Fruit fly (Drosophila melanogaster) whole organism, embryonic: ENCODE data around the gene CG11158.

Source experiments
- Antp ChIP-seq: fragments of 200-800 bp; sonication (Bioruptor generic); optimal IDR thresholded peaks from 3 replicates; lab custom pipeline; 2016; ENCODE audit warnings: missing biosample characterization, missing genetic modification characterization
- B-H2 ChIP-seq: fragments of 200-800 bp; sonication (Bioruptor generic); optimal IDR thresholded peaks from 2 replicates; lab custom pipeline; 2018; ENCODE audit warnings: missing biosample characterization, mild to moderate bottlenecking, missing genetic modification characterization
- CG10462 ChIP-seq: fragments of 200-800 bp; sonication (Bioruptor generic); optimal IDR thresholded peaks from 2 replicates; lab custom pipeline; 2016; ENCODE audit warnings: missing biosample characterization, missing genetic modification characterization
- CG10565 ChIP-seq: fragments of 200-800 bp; sonication (Bioruptor generic); optimal IDR thresholded peaks from 3 replicates; lab custom pipeline; 2016; ENCODE audit warnings: missing biosample characterization, mild to moderate bottlenecking, missing genetic modification characterization
- CG10959 ChIP-seq: fragments of 200-800 bp; sonication (Bioruptor generic); IDR thresholded peaks from 2 replicates; pipeline ENCODE4 v1.3.6; 2022; ENCODE audit warnings: missing biosample characterization, missing genetic modification characterization
- CG10979 ChIP-seq: fragments of 200-800 bp; sonication (Bioruptor generic); optimal IDR thresholded peaks from 2 replicates; lab custom pipeline; 2018; ENCODE audit warnings: missing biosample characterization, mild to moderate bottlenecking, missing genetic modification characterization, moderate library complexity
- CG11093 ChIP-seq: fragments of 200-800 bp; sonication (Bioruptor generic); IDR thresholded peaks from 3 replicates; pipeline ENCODE4 v1.3.6; 2022; ENCODE audit warnings: missing biosample characterization, missing genetic modification characterization
- CG11504 ChIP-seq: fragments of 200-800 bp; sonication (Bioruptor generic); optimal IDR thresholded peaks from 3 replicates; lab custom pipeline; 2019; ENCODE audit warnings: missing biosample characterization, mild to moderate bottlenecking, missing genetic modification characterization, moderate library complexity
- CG13296 ChIP-seq: fragments of 200-800 bp; sonication (Bioruptor generic); optimal IDR thresholded peaks from 3 replicates; lab custom pipeline; 2018; ENCODE audit warnings: missing biosample characterization, mild to moderate bottlenecking, missing genetic modification characterization
- CG1529 ChIP-seq: fragments of 200-800 bp; sonication (Bioruptor generic); optimal IDR thresholded peaks from 3 replicates; lab custom pipeline; 2018; ENCODE audit warnings: missing biosample characterization, missing genetic modification characterization
- CG16813 ChIP-seq: fragments of 200-800 bp; sonication (Bioruptor generic); IDR thresholded peaks from 3 replicates; pipeline ENCODE4 v1.3.6; 2022; ENCODE audit warnings: missing biosample characterization, missing genetic modification characterization; ENCODE audit not compliant: partially characterized antibody
- CG16815 ChIP-seq: fragments of 200-800 bp; sonication (Bioruptor generic); optimal IDR thresholded peaks from 3 replicates; lab custom pipeline; 2017; ENCODE audit warnings: missing biosample characterization, mild to moderate bottlenecking, missing genetic modification characterization
- CG17829 ChIP-seq: fragments of 200-800 bp; optimal IDR thresholded peaks from 2 replicates; lab custom pipeline; 2019; ENCODE audit warnings: missing biosample characterization, mild to moderate bottlenecking, missing genetic modification characterization, moderate library complexity
- CG2712 ChIP-seq: fragments of 200-800 bp; optimal IDR thresholded peaks from 3 replicates; lab custom pipeline; 2019; ENCODE audit warnings: missing biosample characterization, mild to moderate bottlenecking, missing genetic modification characterization, moderate library complexity
- CG32767 ChIP-seq: fragments of 200-800 bp; sonication (Bioruptor generic); IDR thresholded peaks from 2 replicates; pipeline ENCODE4 v1.3.6; 2022; ENCODE audit warnings: missing biosample characterization, missing genetic modification characterization
- CG32772 ChIP-seq: fragments of 200-800 bp; sonication (Bioruptor generic); IDR thresholded peaks from 2 replicates; pipeline ENCODE4 v1.3.6; 2022; ENCODE audit warnings: missing biosample characterization, missing genetic modification characterization
- CG4360 ChIP-seq: fragments of 200-800 bp; sonication (Bioruptor generic); IDR thresholded peaks from 2 replicates; pipeline ENCODE4 v1.3.6; 2022; ENCODE audit warnings: missing biosample characterization, missing genetic modification characterization
- CG5180 ChIP-seq: fragments of 200-800 bp; sonication (Bioruptor generic); optimal IDR thresholded peaks from 3 replicates; lab custom pipeline; 2017; ENCODE audit warnings: missing biosample characterization, missing genetic modification characterization, mild to moderate bottlenecking, moderate library complexity, missing genetic modification reagents
- CG7745 ChIP-seq: fragments of 200-800 bp; sonication (Bioruptor generic); optimal IDR thresholded peaks from 2 replicates; lab custom pipeline; 2018; ENCODE audit warnings: missing biosample characterization, mild to moderate bottlenecking, missing genetic modification characterization, moderate library complexity
- CG8290 ChIP-seq, 3 experiments: fragments of 200-800 bp; sonication (Bioruptor generic); optimal IDR thresholded peaks; 2 replicates each; lab custom pipeline; 2016 to 2019; ENCODE audit warnings: missing biosample characterization in 3 of 3, missing genetic modification characterization in 3 of 3, mild to moderate bottlenecking in 2 of 3, moderate library complexity in 1 of 3
- CG9215 ChIP-seq: fragments of 200-800 bp; sonication (Bioruptor generic); IDR thresholded peaks from 2 replicates; pipeline ENCODE4 v1.3.6; 2022; ENCODE audit warnings: missing biosample characterization, missing genetic modification characterization
- CG9727 ChIP-seq: fragments of 200-800 bp; sonication (Bioruptor generic); optimal IDR thresholded peaks from 3 replicates; lab custom pipeline; 2017; ENCODE audit warnings: missing biosample characterization, mild to moderate bottlenecking, missing genetic modification characterization
- Fer1 ChIP-seq: fragments of 200-800 bp; sonication (Bioruptor generic); optimal IDR thresholded peaks from 2 replicates; lab custom pipeline; 2017; ENCODE audit warnings: missing biosample characterization, mild to moderate bottlenecking, missing genetic modification characterization
- H2.0 ChIP-seq: fragments of 200-800 bp; sonication (Bioruptor generic); IDR thresholded peaks from 2 replicates; pipeline ENCODE4 v1.3.6; 2022; ENCODE audit warnings: missing biosample characterization, missing genetic modification characterization
- Mrtf ChIP-seq: fragments of 200-800 bp; sonication (Bioruptor generic); IDR thresholded peaks from 3 replicates; pipeline ENCODE4 v1.3.6; 2022; ENCODE audit warnings: missing biosample characterization, missing genetic modification characterization
- Neu2 ChIP-seq: fragments of 200-800 bp; sonication (Bioruptor generic); optimal IDR thresholded peaks from 3 replicates; lab custom pipeline; 2016; ENCODE audit warnings: missing biosample characterization, missing genetic modification characterization, borderline replicate concordance
- Oli ChIP-seq: fragments of 200-800 bp; sonication (Bioruptor generic); optimal IDR thresholded peaks from 2 replicates; lab custom pipeline; 2018; ENCODE audit warnings: missing biosample characterization, mild to moderate bottlenecking, missing genetic modification characterization, moderate library complexity
- PHDP ChIP-seq: fragments of 200-800 bp; sonication (Bioruptor generic); optimal IDR thresholded peaks from 3 replicates; lab custom pipeline; 2018; ENCODE audit warnings: missing biosample characterization, mild to moderate bottlenecking, missing genetic modification characterization, moderate library complexity
- Xrp1 ChIP-seq: fragments of 200-800 bp; sonication (Bioruptor generic); IDR thresholded peaks from 2 replicates; pipeline ENCODE4 v1.3.6; 2022; ENCODE audit warnings: missing biosample characterization, missing genetic modification characterization
- ap ChIP-seq: fragments of 200-800 bp; sonication (Bioruptor generic); IDR thresholded peaks from 2 replicates; pipeline ENCODE4 v1.3.6; 2022; ENCODE audit warnings: missing biosample characterization, missing genetic modification characterization
- az2 ChIP-seq: fragments of 200-800 bp; sonication (Bioruptor generic); optimal IDR thresholded peaks from 3 replicates; lab custom pipeline; 2016; ENCODE audit warnings: missing biosample characterization, missing genetic modification characterization
- caup ChIP-seq: fragments of 200-800 bp; sonication (Bioruptor generic); optimal IDR thresholded peaks from 3 replicates; lab custom pipeline; 2017; ENCODE audit warnings: missing biosample characterization, mild to moderate bottlenecking, missing genetic modification characterization, moderate library complexity; ENCODE audit not compliant: severe bottlenecking
- chn ChIP-seq: fragments of 200-800 bp; sonication (Bioruptor generic); optimal IDR thresholded peaks from 2 replicates; lab custom pipeline; 2016; ENCODE audit warnings: missing biosample characterization, missing genetic modification characterization
- crc ChIP-seq: fragments of 200-800 bp; sonication (Bioruptor generic); optimal IDR thresholded peaks from 2 replicates; lab custom pipeline; 2016; ENCODE audit warnings: missing biosample characterization, missing genetic modification characterization
- da ChIP-seq: fragments of 200-800 bp; sonication (Bioruptor generic); optimal IDR thresholded peaks from 2 replicates; lab custom pipeline; 2016; ENCODE audit warnings: missing biosample characterization, missing genetic modification characterization
- dpn ChIP-seq, 2 experiments: fragments of 200-800 bp; sonication (Bioruptor generic); optimal IDR thresholded peaks; 3 replicates each; lab custom pipeline; 2016; ENCODE audit warnings: missing biosample characterization in 2 of 2, missing genetic modification characterization in 2 of 2
- gcm ChIP-seq: fragments of 200-800 bp; sonication (Bioruptor generic); optimal IDR thresholded peaks from 2 replicates; lab custom pipeline; 2019; ENCODE audit warnings: missing biosample characterization, mild to moderate bottlenecking, missing genetic modification characterization, moderate library complexity
- gfzf ChIP-seq: fragments of 200-800 bp; sonication (Bioruptor generic); optimal IDR thresholded peaks from 2 replicates; lab custom pipeline; 2016; ENCODE audit warnings: missing biosample characterization, mild to moderate bottlenecking, missing genetic modification characterization, moderate library complexity
- grau ChIP-seq: fragments of 200-800 bp; optimal IDR thresholded peaks from 3 replicates; lab custom pipeline; 2019; ENCODE audit warnings: missing biosample characterization, mild to moderate bottlenecking, missing genetic modification characterization, moderate library complexity
- kay ChIP-seq: fragments of 200-800 bp; sonication (Bioruptor generic); optimal IDR thresholded peaks from 2 replicates; lab custom pipeline; 2016; ENCODE audit warnings: missing biosample characterization, missing genetic modification characterization
- lola ChIP-seq, 3 experiments: fragments of >200 bp in 2 of 3; fragments of 200-800 bp in 1 of 3; sonication (Bioruptor generic) in 1 of 3; optimal IDR thresholded peaks; 2 replicates each; lab custom pipeline; 2017 to 2019; ENCODE audit warnings: missing biosample characterization in 3 of 3, missing genetic modification characterization in 3 of 3, mild to moderate bottlenecking in 1 of 3, moderate library complexity in 1 of 3
- nerfin-2 ChIP-seq: fragments of 200-800 bp; sonication (Bioruptor generic); IDR thresholded peaks from 2 replicates; pipeline ENCODE4 v1.3.6; 2022; ENCODE audit warnings: missing biosample characterization, missing genetic modification characterization; ENCODE audit not compliant: partially characterized antibody
- scrt ChIP-seq: fragments of 200-800 bp; sonication (Bioruptor generic); optimal IDR thresholded peaks from 2 replicates; lab custom pipeline; 2018; ENCODE audit warnings: missing biosample characterization, mild to moderate bottlenecking, missing genetic modification characterization, moderate library complexity
- sima ChIP-seq: fragments of 200-800 bp; sonication (Bioruptor generic); optimal IDR thresholded peaks from 2 replicates; lab custom pipeline; 2016; ENCODE audit warnings: missing biosample characterization, missing genetic modification characterization
- stc ChIP-seq: fragments of 200-800 bp; sonication (Bioruptor generic); IDR thresholded peaks from 2 replicates; pipeline ENCODE4 v1.3.6; 2022; ENCODE audit warnings: missing biosample characterization, missing genetic modification characterization
- tll ChIP-seq, 2 experiments: fragments of 200-800 bp in 1 of 2; fragments of >200 bp in 1 of 2; sonication (Bioruptor generic) in 1 of 2; optimal IDR thresholded peaks; 2 replicates each; lab custom pipeline; 2017 to 2019; ENCODE audit warnings: missing biosample characterization in 2 of 2, missing genetic modification characterization in 2 of 2, mild to moderate bottlenecking in 1 of 2, moderate library complexity in 1 of 2
- vnd ChIP-seq: fragments of 200-800 bp; sonication (Bioruptor generic); IDR thresholded peaks from 3 replicates; pipeline ENCODE4 v1.3.6; 2022; ENCODE audit warnings: missing biosample characterization, missing genetic modification characterization; ENCODE audit not compliant: partially characterized antibody
- zfh1 ChIP-seq: fragments of 200-800 bp; sonication (Bioruptor generic); IDR thresholded peaks from 3 replicates; pipeline ENCODE4 v1.3.6; 2022; ENCODE audit warnings: missing biosample characterization, missing genetic modification characterization

CG11158 gene

dm6 chrX:13634254-13634999 lies 48.3 kb upstream of the CG11158 start (continued):
- TF ChIP-seq az2 (GFP tag; lab: Kevin White, UChicago) (no peak), CG17829 (tag; lab: Kevin White, UChicago) (no peak), CG9727 (GFP tag; lab: Kevin White, UChicago) (peak; percentile 49), dpn (GFP tag; optimal IDR thresholded peaks at IDR 0.05; lab: Kevin White, UChicago) (peak; percentile 23 to 44), kay (GFP tag; lab: Kevin White, UChicago) (no peak), CG10462 (GFP tag; lab: Kevin White, UChicago) (no peak), zfh1 (GFP tag; lab: Robert Waterston, UW) (0 out of 3 replicates have a peak, but pooled peaks have one; percentile 24), stc (GFP tag; lab: Robert Waterston, UW) (no peak), gfzf (GFP tag; lab: Kevin White, UChicago) (no peak), da (GFP tag; lab: Kevin White, UChicago) (peak; percentile 35), H2.0 (no peak), chn (peak; percentile 25), CG10979 (tag; lab: Kevin White, UChicago) (no peak), CG2712 (peak; percentile 3), Oli (tag; lab: Kevin White, UChicago) (peak; percentile 3), Mrtf (GFP tag; lab: Robert Waterston, UW) (no peak), caup (GFP tag; lab: Kevin White, UChicago) (peak; percentile 71), CG10959 (GFP tag; lab: Robert Waterston, UW) (no peak), grau (tag; lab: Kevin White, UChicago) (peak; percentile 54), PHDP (tag; lab: Kevin White, UChicago) (peak; percentile 46), CG16813 (GFP tag; lab: Robert Waterston, UW) (no peak), nerfin-2 (GFP tag; lab: Robert Waterston, UW) (no peak), tll (GFP tag; optimal IDR thresholded peaks at IDR 0.05; lab: Kevin White, UChicago) (peak in 1 of 2 experiments; percentile 38), sima (GFP tag; lab: Kevin White, UChicago) (no peak), Antp (peak; percentile 25), Fer1 (peak; percentile 80), CG8290 (GFP tag; optimal IDR thresholded peaks at IDR 0.05; lab: Kevin White, UChicago) (no peak), CG8290 (tag; optimal IDR thresholded peaks at IDR 0.05; lab: Kevin White, UChicago) (peak in 1 of 2 experiments; percentile 30), CG16815 (peak; percentile 29), CG9215 (GFP tag; lab: Robert Waterston, UW) (peak; percentile 52; the same call in 1 of the 2 replicates), CG7745 (tag; lab: Kevin White, UChicago) (no peak), gcm (peak; percentile 4), scrt (GFP tag; lab: Kevin White, UChicago) (peak; percentile 42), vnd (GFP tag; lab: Robert Waterston, UW) (no peak), CG11504 (peak; percentile 33), CG10565 (no peak), lola (GFP tag; optimal IDR thresholded peaks at IDR 0.05; lab: Kevin White, UChicago) (no peak), CG13296 (GFP tag; lab: Kevin White, UChicago) (peak; percentile 80), CG32772 (GFP tag; lab: Robert Waterston, UW) (no peak), CG4360 (GFP tag; lab: Robert Waterston, UW) (no peak), B-H2 (GFP tag; lab: Kevin White, UChicago) (peak; percentile 38), CG11093 (GFP tag; lab: Robert Waterston, UW) (no peak), Xrp1 (GFP tag; lab: Robert Waterston, UW) (peak; percentile 38), CG5180 (GFP tag; lab: Kevin White, UChicago) (peak; percentile 50), Neu2 (GFP tag; lab: Kevin White, UChicago) (no peak), CG1529 (no peak), ap (GFP tag; lab: Robert Waterston, UW) (no peak), crc (GFP tag; lab: Kevin White, UChicago) (peak; percentile 24), CG32767 (GFP tag; lab: Robert Waterston, UW) (no peak)
